Worm (Caenorhabditis elegans): Measurements from ENCODE around the gene T14B4.8.

- TF ChIP-seq hnd-1 (tag; optimal IDR thresholded peaks at IDR 0.05), result no peak
- no peak for TF ChIP-seq ama-1 (optimal IDR thresholded peaks at IDR 0.05)
- no peak for TF ChIP-seq hmbx-1 (tag; optimal IDR thresholded peaks at IDR 0.05)
- no peak for TF ChIP-seq hmg-4 (GFP tag; optimal IDR thresholded peaks at IDR 0.05)
- no peak for TF ChIP-seq aly-1 (tag; optimal IDR thresholded peaks at IDR 0.05)
- no peak for TF ChIP-seq flt-1 (GFP tag; IDR thresholded peaks at IDR 0.05)
- TF ChIP-seq B0310.2 (tag; optimal IDR thresholded peaks at IDR 0.05), result no peak
- TF ChIP-seq tra-4 (tag; optimal IDR thresholded peaks at IDR 0.05), result no peak
Measured at ce11 chrII:6736066-6736465, 6.9 kb upstream of the T14B4.8 start, which contains the start of gene mrps-18.C.
